Fruit fly (Drosophila melanogaster) whole organism, embryonic: ENCODE measurements around the gene Adsl.

Experiments used
- Adf1 ChIP-seq: fragments of 200-800 bp; sonication (Bioruptor generic); IDR thresholded peaks from 2 replicates; pipeline ENCODE4 v1.3.6; 2022; ENCODE audit warnings: missing biosample characterization, missing genetic modification characterization
- Atf6 ChIP-seq: fragments of 200-800 bp; sonication (Bioruptor generic); IDR thresholded peaks from 2 replicates; pipeline ENCODE4 v1.3.6; 2022; ENCODE audit warnings: missing biosample characterization, missing genetic modification characterization
- CG10147 ChIP-seq: fragments of 200-800 bp; sonication (Bioruptor generic); optimal IDR thresholded peaks from 2 replicates; lab custom pipeline; 2019; ENCODE audit warnings: missing biosample characterization, mild to moderate bottlenecking, missing genetic modification characterization, moderate library complexity
- CG10274 ChIP-seq: fragments of 200-800 bp; sonication (Bioruptor generic); optimal IDR thresholded peaks from 3 replicates; lab custom pipeline; 2017; ENCODE audit warnings: missing biosample characterization, mild to moderate bottlenecking, missing genetic modification characterization
- CG11560 ChIP-seq: fragments of 200-800 bp; sonication (Bioruptor generic); IDR thresholded peaks from 3 replicates; pipeline ENCODE4 v1.3.6; 2022; ENCODE audit warnings: missing biosample characterization, missing genetic modification characterization
- CG12071 ChIP-seq: fragments of 200-800 bp; sonication (Bioruptor generic); optimal IDR thresholded peaks from 3 replicates; lab custom pipeline; 2018; ENCODE audit warnings: missing biosample characterization, mild to moderate bottlenecking, missing genetic modification characterization
- CG12104 ChIP-seq: fragments of 200-800 bp; sonication (Bioruptor generic); optimal IDR thresholded peaks from 3 replicates; lab custom pipeline; 2016; ENCODE audit warnings: missing biosample characterization, missing genetic modification characterization
- CG13424 ChIP-seq: fragments of 200-800 bp; sonication (Bioruptor generic); optimal IDR thresholded peaks from 2 replicates; lab custom pipeline; 2019; ENCODE audit warnings: missing biosample characterization, mild to moderate bottlenecking, missing genetic modification characterization, moderate library complexity
- CG15269 ChIP-seq: fragments of 200-800 bp; sonication (Bioruptor generic); optimal IDR thresholded peaks from 2 replicates; lab custom pipeline; 2018; ENCODE audit warnings: missing biosample characterization, mild to moderate bottlenecking, missing genetic modification characterization, moderate library complexity
- CG1602 ChIP-seq: fragments of 200-800 bp; sonication (Bioruptor generic); optimal IDR thresholded peaks from 3 replicates; lab custom pipeline; 2016; ENCODE audit warnings: missing biosample characterization, missing genetic modification characterization
- CG17359 ChIP-seq: fragments of 200-800 bp; sonication (Bioruptor generic); optimal IDR thresholded peaks from 3 replicates; lab custom pipeline; 2018; ENCODE audit warnings: missing biosample characterization, mild to moderate bottlenecking, missing genetic modification characterization, moderate library complexity
- CG17385 ChIP-seq: fragments of 200-800 bp; sonication (Bioruptor generic); optimal IDR thresholded peaks from 3 replicates; lab custom pipeline; 2018; ENCODE audit warnings: missing biosample characterization, mild to moderate bottlenecking, missing genetic modification characterization
- CG17612 ChIP-seq: fragments of 200-800 bp; sonication (Bioruptor generic); IDR thresholded peaks from 2 replicates; pipeline ENCODE4 v1.3.6; 2022; ENCODE audit warnings: missing biosample characterization, missing genetic modification characterization
- CG17912 ChIP-seq: fragments of 200-800 bp; sonication (Bioruptor generic); optimal IDR thresholded peaks from 2 replicates; lab custom pipeline; 2018; ENCODE audit warnings: missing biosample characterization, mild to moderate bottlenecking, missing genetic modification characterization
- CG1792 ChIP-seq: fragments of 200-800 bp; sonication (Bioruptor generic); optimal IDR thresholded peaks from 2 replicates; lab custom pipeline; 2016; ENCODE audit warnings: missing biosample characterization, missing genetic modification characterization
- CG18619 ChIP-seq: fragments of 200-800 bp; sonication (Bioruptor generic); optimal IDR thresholded peaks from 3 replicates; lab custom pipeline; 2017; ENCODE audit warnings: missing biosample characterization, mild to moderate bottlenecking, missing genetic modification characterization
- CG32532 ChIP-seq: fragments of 200-800 bp; sonication (Bioruptor generic); IDR thresholded peaks from 2 replicates; pipeline ENCODE4 v1.3.6; 2022; ENCODE audit warnings: missing biosample characterization, missing genetic modification characterization
- CG3407 ChIP-seq: fragments of 200-800 bp; sonication (Bioruptor generic); optimal IDR thresholded peaks from 2 replicates; lab custom pipeline; 2018; ENCODE audit warnings: missing biosample characterization, mild to moderate bottlenecking, missing genetic modification characterization
- CG34224 ChIP-seq: fragments of 200-800 bp; sonication (Bioruptor generic); IDR thresholded peaks from 3 replicates; pipeline ENCODE4 v1.3.6; 2022; ENCODE audit warnings: missing biosample characterization, missing genetic modification characterization; ENCODE audit not compliant: partially characterized antibody
- CG4328 ChIP-seq: fragments of 200-800 bp; sonication (Bioruptor generic); optimal IDR thresholded peaks from 3 replicates; lab custom pipeline; 2017; ENCODE audit warnings: missing biosample characterization, missing genetic modification reagents, missing genetic modification characterization
- CG4617 ChIP-seq: fragments of 200-800 bp; sonication (Bioruptor generic); optimal IDR thresholded peaks from 3 replicates; lab custom pipeline; 2016; ENCODE audit warnings: missing biosample characterization, missing genetic modification characterization, borderline replicate concordance
- CG6254 ChIP-seq: fragments of 200-800 bp; sonication (Bioruptor generic); optimal IDR thresholded peaks from 3 replicates; lab custom pipeline; 2017; ENCODE audit warnings: mild to moderate bottlenecking, missing biosample characterization, missing genetic modification reagents, missing genetic modification characterization
- CG8290 ChIP-seq, 3 experiments: fragments of 200-800 bp; sonication (Bioruptor generic); optimal IDR thresholded peaks; 2 replicates each; lab custom pipeline; 2016 to 2019; ENCODE audit warnings: missing biosample characterization in 3 of 3, missing genetic modification characterization in 3 of 3, mild to moderate bottlenecking in 2 of 3, moderate library complexity in 1 of 3
- CG8478 ChIP-seq: fragments of >200 bp; optimal IDR thresholded peaks from 2 replicates; lab custom pipeline; 2018
- Chrac-16 ChIP-seq: fragments of 200-800 bp; sonication (Bioruptor generic); optimal IDR thresholded peaks from 3 replicates; lab custom pipeline; 2016; ENCODE audit warnings: missing biosample characterization, missing genetic modification characterization
- D19B ChIP-seq: fragments of 200-800 bp; sonication (Bioruptor generic); optimal IDR thresholded peaks from 2 replicates; lab custom pipeline; 2017; ENCODE audit warnings: missing biosample characterization, mild to moderate bottlenecking, missing genetic modification characterization
- Elba2 ChIP-seq: fragments of 200-800 bp; sonication (Bioruptor generic); optimal IDR thresholded peaks from 3 replicates; lab custom pipeline; 2016; ENCODE audit warnings: missing biosample characterization, missing genetic modification characterization
- Fer3 ChIP-seq: fragments of 200-800 bp; sonication (Bioruptor generic); optimal IDR thresholded peaks from 2 replicates; lab custom pipeline; 2018; ENCODE audit warnings: missing biosample characterization, mild to moderate bottlenecking, missing genetic modification characterization, moderate library complexity
- H2.0 ChIP-seq: fragments of 200-800 bp; sonication (Bioruptor generic); IDR thresholded peaks from 2 replicates; pipeline ENCODE4 v1.3.6; 2022; ENCODE audit warnings: missing biosample characterization, missing genetic modification characterization
- HHEX ChIP-seq: fragments of 200-800 bp; sonication (Bioruptor generic); optimal IDR thresholded peaks from 3 replicates; lab custom pipeline; 2017; ENCODE audit warnings: missing biosample characterization, mild to moderate bottlenecking, missing genetic modification characterization, missing genetic modification reagents
- Hr51 ChIP-seq, 2 experiments: fragments of 200-800 bp; sonication (Bioruptor generic); optimal IDR thresholded peaks; 2 replicates in 1 of 2; 3 replicates in 1 of 2; lab custom pipeline; 2016 to 2018; ENCODE audit warnings: missing biosample characterization in 2 of 2, missing genetic modification characterization in 2 of 2, mild to moderate bottlenecking in 1 of 2, moderate library complexity in 1 of 2
- Meics ChIP-seq: fragments of 200-800 bp; sonication (Bioruptor generic); optimal IDR thresholded peaks from 2 replicates; lab custom pipeline; 2017; ENCODE audit warnings: missing biosample characterization, mild to moderate bottlenecking, missing genetic modification characterization
- Oli ChIP-seq: fragments of 200-800 bp; sonication (Bioruptor generic); optimal IDR thresholded peaks from 2 replicates; lab custom pipeline; 2018; ENCODE audit warnings: missing biosample characterization, mild to moderate bottlenecking, missing genetic modification characterization, moderate library complexity
- Ravus ChIP-seq: fragments of 200-800 bp; sonication (Bioruptor generic); IDR thresholded peaks from 2 replicates; pipeline ENCODE4 v1.3.6; 2022; ENCODE audit warnings: missing biosample characterization, missing genetic modification characterization
- Rx ChIP-seq: fragments of 200-800 bp; sonication (Bioruptor generic); IDR thresholded peaks from 2 replicates; pipeline ENCODE4 v1.3.6; 2022; ENCODE audit warnings: missing biosample characterization, missing genetic modification characterization
- al ChIP-seq: fragments of 200-800 bp; sonication (Bioruptor generic); IDR thresholded peaks from 2 replicates; pipeline ENCODE4 v1.3.6; 2022; ENCODE audit warnings: missing biosample characterization, missing genetic modification characterization
- cad ChIP-seq: fragments of >200 bp; optimal IDR thresholded peaks from 2 replicates; lab custom pipeline; 2017; ENCODE audit warnings: missing biosample characterization, missing genetic modification characterization
- chif ChIP-seq, 2 experiments: fragments of 200-800 bp; sonication (Bioruptor generic); optimal IDR thresholded peaks; 3 replicates each; lab custom pipeline; 2016; ENCODE audit warnings: missing biosample characterization in 2 of 2, missing genetic modification characterization in 2 of 2
- dimm ChIP-seq: fragments of 200-800 bp; sonication (Bioruptor generic); IDR thresholded peaks from 2 replicates; pipeline ENCODE4 v1.3.6; 2022; ENCODE audit warnings: missing biosample characterization, missing genetic modification characterization
- ems ChIP-seq: fragments of 200-800 bp; sonication (Bioruptor generic); optimal IDR thresholded peaks from 3 replicates; lab custom pipeline; 2016; ENCODE audit warnings: missing biosample characterization, missing genetic modification characterization
- fd3F ChIP-seq: fragments of 200-800 bp; sonication (Bioruptor generic); optimal IDR thresholded peaks from 2 replicates; lab custom pipeline; 2018; ENCODE audit warnings: missing biosample characterization, mild to moderate bottlenecking, missing genetic modification characterization, moderate library complexity
- her ChIP-seq: fragments of 200-800 bp; sonication (Bioruptor generic); optimal IDR thresholded peaks from 2 replicates; lab custom pipeline; 2016; ENCODE audit warnings: missing biosample characterization, missing genetic modification characterization
- mirr ChIP-seq: fragments of 200-800 bp; sonication (Bioruptor generic); optimal IDR thresholded peaks from 3 replicates; lab custom pipeline; 2018; ENCODE audit warnings: missing biosample characterization, mild to moderate bottlenecking, missing genetic modification characterization
- nmo ChIP-seq: fragments of 200-800 bp; sonication (Bioruptor generic); optimal IDR thresholded peaks from 2 replicates; lab custom pipeline; 2018; ENCODE audit warnings: missing biosample characterization, mild to moderate bottlenecking, missing genetic modification characterization, moderate library complexity
- otp ChIP-seq: fragments of 200-800 bp; sonication (Bioruptor generic); IDR thresholded peaks from 3 replicates; pipeline ENCODE4, ENCODE4 v1.3.6; 2022; ENCODE audit warnings: missing biosample characterization, missing genetic modification characterization
- pb ChIP-seq: fragments of 200-800 bp; sonication (Bioruptor generic); optimal IDR thresholded peaks from 3 replicates; lab custom pipeline; 2016; ENCODE audit warnings: missing biosample characterization, missing genetic modification characterization
- phol ChIP-seq: fragments of 200-800 bp; sonication (Bioruptor generic); optimal IDR thresholded peaks from 3 replicates; lab custom pipeline; 2018; ENCODE audit warnings: missing biosample characterization, mild to moderate bottlenecking, missing genetic modification characterization, moderate library complexity
- rib ChIP-seq: fragments of 200-800 bp; sonication (Bioruptor generic); IDR thresholded peaks from 2 replicates; pipeline ENCODE4 v1.3.6; 2022; ENCODE audit warnings: missing biosample characterization, missing genetic modification characterization
- scrt ChIP-seq: fragments of 200-800 bp; sonication (Bioruptor generic); optimal IDR thresholded peaks from 2 replicates; lab custom pipeline; 2018; ENCODE audit warnings: missing biosample characterization, mild to moderate bottlenecking, missing genetic modification characterization, moderate library complexity
- slbo ChIP-seq: fragments of 200-800 bp; sonication (Bioruptor generic); IDR thresholded peaks from 2 replicates; pipeline ENCODE4 v1.3.6; 2022; ENCODE audit warnings: missing biosample characterization, missing genetic modification characterization
- ssp ChIP-seq: fragments of 200-800 bp; sonication (Bioruptor generic); IDR thresholded peaks from 2 replicates; pipeline ENCODE4 v1.3.6; 2022; ENCODE audit warnings: missing biosample characterization, missing genetic modification characterization

The Adsl gene

DNA sequence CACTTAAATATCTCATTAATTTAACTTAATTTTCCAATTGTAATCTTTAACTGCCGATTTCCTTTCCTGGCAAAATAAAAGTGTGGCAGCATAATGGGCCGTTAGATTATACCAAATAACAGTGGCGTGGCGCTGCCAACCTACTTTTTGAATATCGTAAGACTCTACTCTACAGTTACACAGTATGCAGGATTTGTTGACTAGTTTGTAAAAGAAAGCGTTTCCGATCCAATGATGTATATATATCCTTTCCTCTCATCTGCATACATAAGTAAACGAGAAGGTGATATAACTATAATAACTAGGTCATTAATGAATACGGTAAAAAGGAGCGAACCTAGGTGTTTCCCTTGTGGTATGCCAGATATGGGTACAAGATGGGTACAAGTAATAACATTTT lies 29.1 kb downstream of the Adsl start, which contains the start of gene EMC2B (continued):
- no peak for TF ChIP-seq slbo (GFP tag; lab: Robert Waterston, UW)
- TF ChIP-seq CG15269 (tag; lab: Kevin White, UChicago) = peak; percentile 35
- no peak for TF ChIP-seq scrt (GFP tag; lab: Kevin White, UChicago)
- TF ChIP-seq Hr51 (GFP tag; optimal IDR thresholded peaks at IDR 0.05; lab: Kevin White, UChicago) = peak in 1 of 2 experiments; percentile 16
- TF ChIP-seq CG10147 (GFP tag; lab: Kevin White, UChicago) = no peak
- TF ChIP-seq cad (GFP tag; lab: Kevin White, UChicago) = no peak
- TF ChIP-seq Rx (GFP tag; lab: Robert Waterston, UW) = no peak
- no peak for TF ChIP-seq CG10274 (GFP tag; lab: Kevin White, UChicago)
- TF ChIP-seq CG4617 (GFP tag; lab: Kevin White, UChicago) = peak; percentile 77
- peak; percentile 43 for TF ChIP-seq CG13424 (tag; lab: Kevin White, UChicago)
- TF ChIP-seq chif (GFP tag; optimal IDR thresholded peaks at IDR 0.05; lab: Kevin White, UChicago) = peak; percentile 34 to 39
- peak; percentile 10 for TF ChIP-seq CG1792 (GFP tag; lab: Kevin White, UChicago)
- peak; percentile 34 for TF ChIP-seq Oli (tag; lab: Kevin White, UChicago)
- TF ChIP-seq CG32532 (GFP tag; lab: Robert Waterston, UW) = no peak
- TF ChIP-seq HHEX (GFP tag; lab: Kevin White, UChicago) = no peak
- no peak for TF ChIP-seq dimm (GFP tag; lab: Robert Waterston, UW)
- TF ChIP-seq CG34224 (GFP tag; lab: Robert Waterston, UW) = no peak
- no peak for TF ChIP-seq ems (GFP tag; lab: Kevin White, UChicago)
- TF ChIP-seq H2.0 (GFP tag; lab: Robert Waterston, UW) = no peak
- TF ChIP-seq Chrac-16 = peak; percentile 16
- TF ChIP-seq CG12104 = no peak
- TF ChIP-seq Meics (GFP tag; lab: Kevin White, UChicago) = peak; percentile 23
- TF ChIP-seq CG17612 (GFP tag; lab: Robert Waterston, UW) = no peak
- peak; percentile 29 for TF ChIP-seq Fer3 (tag; lab: Kevin White, UChicago)
- peak; percentile 12 for TF ChIP-seq CG17359 (tag; lab: Kevin White, UChicago)
- TF ChIP-seq CG17385 (GFP tag; lab: Kevin White, UChicago) = no peak
- peak; percentile 41 for TF ChIP-seq nmo (GFP tag; lab: Kevin White, UChicago)
- TF ChIP-seq CG17912 (GFP tag; lab: Kevin White, UChicago) = peak; percentile 40
- peak; percentile 27 for TF ChIP-seq phol (tag; lab: Kevin White, UChicago)
- no peak for TF ChIP-seq Adf1 (GFP tag; lab: Robert Waterston, UW)
- no peak for TF ChIP-seq CG18619 (GFP tag; lab: Kevin White, UChicago)
- TF ChIP-seq CG3407 (GFP tag; lab: Kevin White, UChicago) = no peak
- TF ChIP-seq al (GFP tag; lab: Robert Waterston, UW) = no peak
- TF ChIP-seq CG12071 = no peak
- no peak for TF ChIP-seq fd3F
- no peak for TF ChIP-seq her
- TF ChIP-seq CG8478 = no peak
- no peak for TF ChIP-seq CG11560 (tag; lab: Robert Waterston, UW)
- no peak for TF ChIP-seq CG4328 (GFP tag; lab: Kevin White, UChicago)
- TF ChIP-seq mirr (GFP tag; lab: Kevin White, UChicago) = peak; percentile 16
- no peak for TF ChIP-seq CG1602 (GFP tag; lab: Kevin White, UChicago)
- no peak for TF ChIP-seq CG6254
- TF ChIP-seq pb (GFP tag; lab: Kevin White, UChicago) = peak; percentile 39
- TF ChIP-seq ssp = no peak
- no peak for TF ChIP-seq Ravus (GFP tag; lab: Robert Waterston, UW)
- TF ChIP-seq D19B (GFP tag; lab: Kevin White, UChicago) = no peak
- no peak for TF ChIP-seq Atf6
- no peak for TF ChIP-seq rib (GFP tag; lab: Robert Waterston, UW)
- peak; percentile 27 for TF ChIP-seq CG8290 (GFP tag; optimal IDR thresholded peaks at IDR 0.05; lab: Kevin White, UChicago)
- peak in 1 of 2 experiments; percentile 67 for TF ChIP-seq CG8290 (tag; optimal IDR thresholded peaks at IDR 0.05; lab: Kevin White, UChicago)
- peak; percentile 78 for TF ChIP-seq Elba2 (GFP tag; lab: Kevin White, UChicago)
- no peak for TF ChIP-seq otp
